Fruit fly (Drosophila melanogaster) whole organism, embryonic: ENCODE measurements around the gene CG10019.

ENCODE experiments used
- Aef1 ChIP-seq: fragments of 200-800 bp; sonication (Bioruptor generic); IDR thresholded peaks from 3 replicates; pipeline ENCODE4 v1.3.6; 2022; ENCODE audit warnings: missing biosample characterization, missing genetic modification characterization
- CG10209 ChIP-seq: fragments of 200-800 bp; sonication (Bioruptor generic); optimal IDR thresholded peaks from 3 replicates; lab custom pipeline; 2017; ENCODE audit warnings: missing biosample characterization, mild to moderate bottlenecking, missing genetic modification characterization, missing genetic modification reagents
- CG11456 ChIP-seq: fragments of 200-800 bp; sonication (Bioruptor generic); IDR thresholded peaks from 3 replicates; pipeline ENCODE4 v1.3.6; 2022; ENCODE audit warnings: missing biosample characterization, missing genetic modification characterization
- CG11560 ChIP-seq: fragments of 200-800 bp; sonication (Bioruptor generic); IDR thresholded peaks from 3 replicates; pipeline ENCODE4 v1.3.6; 2022; ENCODE audit warnings: missing biosample characterization, missing genetic modification characterization
- CG13287 ChIP-seq: fragments of 200-800 bp; sonication (Bioruptor generic); IDR thresholded peaks from 2 replicates; pipeline ENCODE4 v1.3.6; 2022; ENCODE audit warnings: missing biosample characterization, missing genetic modification characterization; ENCODE audit not compliant: partially characterized antibody
- CG14667 ChIP-seq: fragments of 200-800 bp; sonication (Bioruptor generic); IDR thresholded peaks from 2 replicates; pipeline ENCODE4 v1.3.6; 2022; ENCODE audit warnings: missing biosample characterization, missing genetic modification characterization
- CG15269 ChIP-seq: fragments of 200-800 bp; sonication (Bioruptor generic); optimal IDR thresholded peaks from 2 replicates; lab custom pipeline; 2018; ENCODE audit warnings: missing biosample characterization, mild to moderate bottlenecking, missing genetic modification characterization, moderate library complexity
- CG15479 ChIP-seq: fragments of 200-800 bp; sonication (Bioruptor generic); optimal IDR thresholded peaks from 3 replicates; lab custom pipeline; 2019; ENCODE audit warnings: missing biosample characterization, mild to moderate bottlenecking, missing genetic modification characterization, moderate library complexity
- CG17186 ChIP-seq: fragments of 200-800 bp; sonication (Bioruptor generic); optimal IDR thresholded peaks from 3 replicates; lab custom pipeline; 2017; ENCODE audit warnings: missing biosample characterization, missing genetic modification reagents, missing genetic modification characterization
- CG17328 ChIP-seq: fragments of 200-800 bp; sonication (Bioruptor generic); IDR thresholded peaks from 2 replicates; pipeline ENCODE4 v1.3.6; 2022; ENCODE audit warnings: missing biosample characterization, missing genetic modification characterization
- CG17385 ChIP-seq: fragments of 200-800 bp; sonication (Bioruptor generic); optimal IDR thresholded peaks from 3 replicates; lab custom pipeline; 2018; ENCODE audit warnings: missing biosample characterization, mild to moderate bottlenecking, missing genetic modification characterization
- CG17568 ChIP-seq: fragments of 200-800 bp; sonication (Bioruptor generic); optimal IDR thresholded peaks from 2 replicates; lab custom pipeline; 2018; ENCODE audit warnings: missing biosample characterization, mild to moderate bottlenecking, missing genetic modification characterization, moderate library complexity
- CG17612 ChIP-seq: fragments of 200-800 bp; sonication (Bioruptor generic); IDR thresholded peaks from 2 replicates; pipeline ENCODE4 v1.3.6; 2022; ENCODE audit warnings: missing biosample characterization, missing genetic modification characterization
- CG1792 ChIP-seq: fragments of 200-800 bp; sonication (Bioruptor generic); optimal IDR thresholded peaks from 2 replicates; lab custom pipeline; 2016; ENCODE audit warnings: missing biosample characterization, missing genetic modification characterization
- CG1832 ChIP-seq: fragments of 200-800 bp; sonication (Bioruptor generic); optimal IDR thresholded peaks from 2 replicates; lab custom pipeline; 2017; ENCODE audit warnings: missing biosample characterization, mild to moderate bottlenecking, missing genetic modification characterization, inconsistent platforms
- CG2116 ChIP-seq: fragments of 200-800 bp; sonication (Bioruptor generic); optimal IDR thresholded peaks from 3 replicates; lab custom pipeline; 2018; ENCODE audit warnings: missing biosample characterization, mild to moderate bottlenecking, missing genetic modification characterization
- CG3065 ChIP-seq: fragments of 200-800 bp; sonication (Bioruptor generic); optimal IDR thresholded peaks from 2 replicates; lab custom pipeline; 2016; ENCODE audit warnings: missing biosample characterization, missing genetic modification characterization
- CG31365 ChIP-seq: fragments of 200-800 bp; sonication (Bioruptor generic); optimal IDR thresholded peaks from 2 replicates; lab custom pipeline; 2018; ENCODE audit warnings: missing biosample characterization, mild to moderate bottlenecking, missing genetic modification characterization
- CG31388 ChIP-seq: fragments of 200-800 bp; sonication (Bioruptor generic); optimal IDR thresholded peaks from 2 replicates; lab custom pipeline; 2016; ENCODE audit warnings: missing biosample characterization, missing genetic modification characterization
- CG3847 ChIP-seq: fragments of 200-800 bp; sonication (Bioruptor generic); IDR thresholded peaks from 2 replicates; pipeline ENCODE4 v1.3.6; 2022; ENCODE audit warnings: missing biosample characterization, missing genetic modification characterization
- CG6272 ChIP-seq: fragments of 200-800 bp; sonication (Bioruptor generic); IDR thresholded peaks from 2 replicates; pipeline ENCODE4 v1.3.6; 2022; ENCODE audit warnings: missing biosample characterization, missing genetic modification characterization
- CG6791 ChIP-seq: fragments of 200-800 bp; sonication (Bioruptor generic); IDR thresholded peaks from 3 replicates; pipeline ENCODE4 v1.3.6; 2022; ENCODE audit warnings: missing biosample characterization, missing genetic modification characterization; ENCODE audit not compliant: partially characterized antibody
- Chrac-16 ChIP-seq: fragments of 200-800 bp; sonication (Bioruptor generic); optimal IDR thresholded peaks from 3 replicates; lab custom pipeline; 2016; ENCODE audit warnings: missing biosample characterization, missing genetic modification characterization
- Dad ChIP-seq: fragments of 200-800 bp; sonication (Bioruptor generic); optimal IDR thresholded peaks from 3 replicates; lab custom pipeline; 2016; ENCODE audit warnings: missing biosample characterization, missing genetic modification characterization
- Dp ChIP-seq: fragments of 200-800 bp; sonication (Bioruptor generic); optimal IDR thresholded peaks from 2 replicates; lab custom pipeline; 2018; ENCODE audit warnings: missing biosample characterization, mild to moderate bottlenecking, missing genetic modification characterization, moderate library complexity
- Drgx ChIP-seq: fragments of 200-800 bp; sonication (Bioruptor generic); IDR thresholded peaks from 2 replicates; pipeline ENCODE4 v1.3.6; 2022; ENCODE audit warnings: missing biosample characterization, missing genetic modification characterization
- Gug ChIP-seq: fragments of 200-800 bp; sonication (Bioruptor generic); IDR thresholded peaks from 4 replicates; pipeline ENCODE4 v1.3.6; 2022; ENCODE audit warnings: missing biosample characterization, missing genetic modification characterization
- Hr39 ChIP-seq: fragments of >200 bp; optimal IDR thresholded peaks from 2 replicates; lab custom pipeline; 2017
- Hr51 ChIP-seq, 2 experiments: fragments of 200-800 bp; sonication (Bioruptor generic); optimal IDR thresholded peaks; 2 replicates in 1 of 2; 3 replicates in 1 of 2; lab custom pipeline; 2016 to 2018; ENCODE audit warnings: missing biosample characterization in 2 of 2, missing genetic modification characterization in 2 of 2, mild to moderate bottlenecking in 1 of 2, moderate library complexity in 1 of 2
- Mad ChIP-seq: fragments of 200-800 bp; sonication (Bioruptor generic); optimal IDR thresholded peaks from 2 replicates; lab custom pipeline; 2016; ENCODE audit warnings: missing biosample characterization, missing genetic modification characterization
- NFAT ChIP-seq: fragments of 200-800 bp; sonication (Bioruptor generic); IDR thresholded peaks from 2 replicates; pipeline ENCODE4 v1.3.6; 2022; ENCODE audit warnings: missing biosample characterization, missing genetic modification characterization
- Neu2 ChIP-seq: fragments of 200-800 bp; sonication (Bioruptor generic); optimal IDR thresholded peaks from 3 replicates; lab custom pipeline; 2016; ENCODE audit warnings: missing biosample characterization, missing genetic modification characterization, borderline replicate concordance
- Taf1 ChIP-seq: fragments of 200-800 bp; sonication (Bioruptor generic); IDR thresholded peaks from 2 replicates; pipeline ENCODE4 v1.3.6; 2022; ENCODE audit warnings: missing biosample characterization, missing genetic modification characterization
- ara ChIP-seq: fragments of 200-800 bp; sonication (Bioruptor generic); IDR thresholded peaks from 2 replicates; pipeline ENCODE4 v1.3.6; 2022; ENCODE audit warnings: missing biosample characterization, missing genetic modification characterization
- az2 ChIP-seq: fragments of 200-800 bp; sonication (Bioruptor generic); optimal IDR thresholded peaks from 3 replicates; lab custom pipeline; 2016; ENCODE audit warnings: missing biosample characterization, missing genetic modification characterization
- bab2 ChIP-seq: fragments of 200-800 bp; sonication (Bioruptor generic); optimal IDR thresholded peaks from 2 replicates; lab custom pipeline; 2016; ENCODE audit warnings: missing biosample characterization, missing genetic modification characterization
- cas ChIP-seq: fragments of 200-800 bp; sonication (Bioruptor generic); IDR thresholded peaks from 2 replicates; pipeline ENCODE4 v1.3.6; 2022; ENCODE audit warnings: missing biosample characterization, missing genetic modification characterization
- en ChIP-seq: fragments of 200-800 bp; sonication (Bioruptor generic); optimal IDR thresholded peaks from 2 replicates; lab custom pipeline; 2016; ENCODE audit warnings: missing biosample characterization, missing genetic modification characterization
- maf-S ChIP-seq: fragments of 200-800 bp; sonication (Bioruptor generic); optimal IDR thresholded peaks from 2 replicates; lab custom pipeline; 2016; ENCODE audit warnings: missing biosample characterization, missing genetic modification characterization
- nau ChIP-seq: fragments of 200-800 bp; sonication (Bioruptor generic); optimal IDR thresholded peaks from 3 replicates; lab custom pipeline; 2017; ENCODE audit warnings: missing biosample characterization, mild to moderate bottlenecking, missing genetic modification characterization, missing genetic modification reagents
- nerfin-2 ChIP-seq: fragments of 200-800 bp; sonication (Bioruptor generic); IDR thresholded peaks from 2 replicates; pipeline ENCODE4 v1.3.6; 2022; ENCODE audit warnings: missing biosample characterization, missing genetic modification characterization; ENCODE audit not compliant: partially characterized antibody
- otp ChIP-seq: fragments of 200-800 bp; sonication (Bioruptor generic); IDR thresholded peaks from 3 replicates; pipeline ENCODE4, ENCODE4 v1.3.6; 2022; ENCODE audit warnings: missing biosample characterization, missing genetic modification characterization
- phol ChIP-seq: fragments of 200-800 bp; sonication (Bioruptor generic); optimal IDR thresholded peaks from 3 replicates; lab custom pipeline; 2018; ENCODE audit warnings: missing biosample characterization, mild to moderate bottlenecking, missing genetic modification characterization, moderate library complexity
- prd ChIP-seq, 3 experiments: fragments of >200 bp in 2 of 3; fragments of 200-800 bp in 1 of 3; sonication (Bioruptor generic) in 1 of 3; optimal IDR thresholded peaks in 2 of 3; IDR thresholded peaks in 1 of 3; 2 replicates in 2 of 3; 3 replicates in 1 of 3; pipeline versions ENCODE4 v1.3.6 to Lab custom; 2017 to 2022; ENCODE audit warnings: missing biosample characterization in 1 of 3, missing genetic modification characterization in 1 of 3
- sc ChIP-seq, 3 experiments: fragments of >200 bp in 2 of 3; fragments of 200-800 bp in 1 of 3; sonication (Bioruptor generic) in 1 of 3; optimal IDR thresholded peaks; 2 replicates in 2 of 3; 3 replicates in 1 of 3; lab custom pipeline; 2017; ENCODE audit warnings: mild to moderate bottlenecking in 1 of 3, missing biosample characterization in 1 of 3, missing genetic modification characterization in 1 of 3, missing genetic modification reagents in 1 of 3
- sd ChIP-seq: fragments of 200-800 bp; sonication (Bioruptor generic); optimal IDR thresholded peaks from 3 replicates; lab custom pipeline; 2018; ENCODE audit warnings: missing biosample characterization, mild to moderate bottlenecking, missing genetic modification characterization, moderate library complexity
- sens ChIP-seq: fragments of 200-800 bp; sonication (Bioruptor generic); peaks from one replicate; lab custom pipeline; 2016; ENCODE audit warnings: missing biosample characterization, missing genetic modification characterization
- stc ChIP-seq: fragments of 200-800 bp; sonication (Bioruptor generic); IDR thresholded peaks from 2 replicates; pipeline ENCODE4 v1.3.6; 2022; ENCODE audit warnings: missing biosample characterization, missing genetic modification characterization
- tgo ChIP-seq: fragments of 200-800 bp; sonication (Bioruptor generic); IDR thresholded peaks from 3 replicates; pipeline ENCODE4 v1.3.6; 2022; ENCODE audit warnings: missing biosample characterization, missing genetic modification characterization
- tna ChIP-seq: fragments of 200-800 bp; sonication (Bioruptor generic); IDR thresholded peaks from 2 replicates; pipeline ENCODE4 v1.3.6; 2022; ENCODE audit warnings: missing biosample characterization, missing genetic modification characterization; ENCODE audit not compliant: partially characterized antibody

CG10019 gene

DNA sequence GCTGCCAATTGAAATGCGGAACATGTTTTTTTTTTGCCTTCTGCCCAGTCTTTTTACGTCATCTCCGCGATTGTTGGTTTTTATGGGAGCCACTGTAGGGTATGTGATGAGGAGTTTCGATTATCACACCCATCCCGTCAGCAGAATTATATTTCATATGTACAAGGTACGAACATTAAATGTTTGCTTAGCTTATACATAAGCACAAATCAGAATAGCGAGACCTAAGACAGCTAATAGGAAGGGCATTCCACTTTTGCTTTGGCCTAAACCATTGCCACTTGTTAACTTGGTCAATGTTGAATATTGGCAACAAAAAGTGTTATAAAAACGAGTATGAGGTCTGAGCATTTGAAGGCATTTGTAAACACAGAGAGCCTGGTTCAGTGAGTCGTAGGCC, 27.0 kb upstream of the CG10019 start, which contains the start of gene CG2816 (continued):
- no peak for TF ChIP-seq CG31365 (tag; lab: Kevin White, UChicago)
- peak; percentile 92; the same call in 1 of the 2 replicates for TF ChIP-seq Drgx (GFP tag; lab: Robert Waterston, UW)
- TF ChIP-seq CG17186 (GFP tag; lab: Kevin White, UChicago): no peak
- TF ChIP-seq sens: peak; percentile 78
- TF ChIP-seq CG3065: no peak
- TF ChIP-seq CG11456 (GFP tag; lab: Robert Waterston, UW): peak; percentile 95; the same call in 2 of the 3 replicates
- peak; percentile 61 for TF ChIP-seq sd (tag; lab: Kevin White, UChicago)
- TF ChIP-seq CG17385: peak; percentile 45
- 0 out of 2 replicates have a peak, but pooled peaks have one; percentile 22 for TF ChIP-seq CG17328 (GFP tag; lab: Robert Waterston, UW)
- peak; percentile 60 for TF ChIP-seq Chrac-16 (GFP tag; lab: Kevin White, UChicago)
- TF ChIP-seq CG17568: no peak
- 0 out of 3 replicates have a peak, but pooled peaks have one; percentile 8 for TF ChIP-seq otp (GFP tag; lab: Robert Waterston, UW)
- TF ChIP-seq CG15269 (tag; lab: Kevin White, UChicago): peak; percentile 79
- TF ChIP-seq CG6791 (GFP tag; lab: Robert Waterston, UW): no peak
- TF ChIP-seq tna: no peak
- TF ChIP-seq maf-S (GFP tag; lab: Kevin White, UChicago): peak; percentile 84
- no peak for TF ChIP-seq CG31388 (GFP tag; lab: Kevin White, UChicago)
- no peak for TF ChIP-seq CG1792
- 0 out of 2 replicates have a peak, but pooled peaks have one; percentile 27 for TF ChIP-seq ara
- peak; percentile 60 to 68 for TF ChIP-seq Hr51 (GFP tag; optimal IDR thresholded peaks at IDR 0.05; lab: Kevin White, UChicago)
- TF ChIP-seq tgo (GFP tag; lab: Robert Waterston, UW): peak; percentile 78
- TF ChIP-seq CG1832 (GFP tag; lab: Kevin White, UChicago): no peak
- TF ChIP-seq Neu2 (GFP tag; lab: Kevin White, UChicago): no peak
- peak; percentile 68; the same call in 1 of the 2 replicates for TF ChIP-seq NFAT (GFP tag; lab: Robert Waterston, UW)
- peak; percentile 75 for TF ChIP-seq CG11560 (tag; lab: Robert Waterston, UW)
- peak; percentile 11 for TF ChIP-seq Mad (GFP tag; lab: Kevin White, UChicago)
- TF ChIP-seq phol (tag; lab: Kevin White, UChicago): no peak
- no peak for TF ChIP-seq CG6272 (GFP tag; lab: Robert Waterston, UW)
- TF ChIP-seq sc (optimal IDR thresholded peaks at IDR 0.05; lab: Kevin White, UChicago): no peak
- no peak for TF ChIP-seq sc (GFP tag; optimal IDR thresholded peaks at IDR 0.05; lab: Kevin White, UChicago)
- TF ChIP-seq CG10209 (GFP tag; lab: Kevin White, UChicago): peak; percentile 54
- TF ChIP-seq en: peak; percentile 7
- TF ChIP-seq prd (optimal IDR thresholded peaks at IDR 0.05; lab: Kevin White, UChicago): no peak
- no peak; the same call in 2 of the 3 replicates for TF ChIP-seq prd (GFP tag; IDR thresholded peaks at IDR 0.05; lab: Robert Waterston, UW)
- TF ChIP-seq CG15479 (GFP tag; lab: Kevin White, UChicago): no peak
- TF ChIP-seq Taf1: peak; percentile 73
- TF ChIP-seq CG2116: no peak
- TF ChIP-seq cas (GFP tag; lab: Robert Waterston, UW): peak; percentile 75; the same call in 1 of the 2 replicates
- no peak for TF ChIP-seq CG13287 (GFP tag; lab: Robert Waterston, UW)
- TF ChIP-seq Hr39 (lab: Kevin White, UChicago): no peak
- TF ChIP-seq CG14667: 0 out of 2 replicates have a peak, but pooled peaks have one; percentile 20
- TF ChIP-seq Dp (GFP tag; lab: Kevin White, UChicago): no peak
- TF ChIP-seq Aef1 (GFP tag; lab: Robert Waterston, UW): peak; percentile 60; the same call in 2 of the 3 replicates
- TF ChIP-seq nau (GFP tag; lab: Kevin White, UChicago): no peak
- peak; percentile 2 for TF ChIP-seq Dad (GFP tag; lab: Kevin White, UChicago)
- TF ChIP-seq Gug: peak; percentile 54; the same call in 2 of the 4 replicates
- TF ChIP-seq CG3847 (GFP tag; lab: Robert Waterston, UW): peak; percentile 89
- TF ChIP-seq stc: no peak
- TF ChIP-seq az2 (GFP tag; lab: Kevin White, UChicago): peak; percentile 40
- TF ChIP-seq nerfin-2: no peak
- TF ChIP-seq bab2 (GFP tag; lab: Kevin White, UChicago): peak; percentile 0
- no peak for TF ChIP-seq CG17612 (GFP tag; lab: Robert Waterston, UW)
